Worm (Caenorhabditis elegans): Measurements from ENCODE around the gene thk-1.

- no peak for TF ChIP-seq ceh-82 (tag; optimal IDR thresholded peaks at IDR 0.05)
- TF ChIP-seq ama-1 (optimal IDR thresholded peaks at IDR 0.05) = no peak
- no peak for TF ChIP-seq daf-19 (GFP tag; conservative IDR thresholded peaks at IDR 0.05)
- TF ChIP-seq ceh-20 (GFP tag; IDR thresholded peaks at IDR 0.05) = no peak
- no peak for TF ChIP-seq hlh-30 (tag; optimal IDR thresholded peaks at IDR 0.05; ENCODE audit: insufficient read depth)
- TF ChIP-seq jun-1 (tag; optimal IDR thresholded peaks at IDR 0.05) = no peak
These were observed 7.5 kb downstream of the thk-1 start, which contains the start of gene Y43C5A.3 for ce11 chrIV:10273781-10274313.
